Worm (Caenorhabditis elegans) whole organism, young adult: ENCODE results near the gene rpl-22.

Experiments used
- B0019.2 ChIP-seq: fragments of 200-800 bp; sonication (Bioruptor generic); conservative IDR thresholded peaks from 2 replicates; pipeline ENCODE4 v1.3.6; 2022; ENCODE audit warnings: missing genetic modification reagents, missing genetic modification characterization, missing compliant biosample characterization
- B0035.1 ChIP-seq: sonication (generic microtip); optimal IDR thresholded peaks from 2 replicates; lab custom pipeline; 2016; ENCODE audit warnings: missing genetic modification characterization, mild to moderate bottlenecking, missing compliant biosample characterization, missing genotype, missing genetic modification reagents
- B0336.3 ChIP-seq: fragments of 200-800 bp; sonication (Bioruptor generic); IDR thresholded peaks from 2 replicates; pipeline ENCODE4 v1.3.6; 2022; ENCODE audit warnings: missing genetic modification characterization, missing compliant biosample characterization
- C06A6.2 ChIP-seq: fragments of 200-800 bp; sonication (Bioruptor generic); conservative IDR thresholded peaks from 2 replicates; pipeline ENCODE4 v1.3.6; 2022; ENCODE audit warnings: missing genetic modification characterization, missing compliant biosample characterization
- D2030.7 ChIP-seq: fragments of 200-800 bp; sonication (Bioruptor generic); IDR thresholded peaks from 2 replicates; pipeline ENCODE4 v1.3.6; 2022; ENCODE audit warnings: missing genetic modification reagents, missing genetic modification characterization, missing compliant biosample characterization
- F22D6.2 ChIP-seq: sonication (generic microtip); optimal IDR thresholded peaks from 2 replicates; lab custom pipeline; 2016; ENCODE audit warnings: mild to moderate bottlenecking, missing genetic modification characterization, missing compliant biosample characterization
- F33H1.4 ChIP-seq: fragments of 200-800 bp; sonication (Bioruptor generic); IDR thresholded peaks from 2 replicates; pipeline ENCODE4 v1.3.6; 2022; ENCODE audit warnings: missing genetic modification reagents, missing genetic modification characterization, missing compliant biosample characterization
- F39B2.1 ChIP-seq: fragments of 200-800 bp; sonication (Bioruptor generic); IDR thresholded peaks from 2 replicates; pipeline ENCODE4 v1.3.6; 2022; ENCODE audit warnings: missing genetic modification reagents, missing genetic modification characterization, missing compliant biosample characterization
- F49E8.2 ChIP-seq: sonication (generic microtip); optimal IDR thresholded peaks from 3 replicates; lab custom pipeline; 2017; ENCODE audit warnings: missing genetic modification characterization, mild to moderate bottlenecking, missing compliant biosample characterization, antibody characterized with exemption, moderate library complexity; ENCODE audit not compliant: insufficient read depth
- F52B5.7 ChIP-seq: sonication (generic microtip); optimal IDR thresholded peaks from 2 replicates; lab custom pipeline; 2016; ENCODE audit warnings: mild to moderate bottlenecking, missing genetic modification characterization, missing compliant biosample characterization
- F55B11.4 ChIP-seq: sonication (generic microtip); optimal IDR thresholded peaks from 2 replicates; lab custom pipeline; 2016; ENCODE audit warnings: missing compliant biosample characterization, missing genetic modification characterization, borderline replicate concordance; ENCODE audit not compliant: insufficient read depth
- K11D2.4 ChIP-seq: fragments of 200-800 bp; sonication (Bioruptor generic); IDR thresholded peaks from 2 replicates; pipeline ENCODE4 v1.3.6; 2022; ENCODE audit warnings: missing genetic modification reagents, missing genetic modification characterization, missing compliant biosample characterization
- T26A5.8 ChIP-seq: sonication (generic microtip); optimal IDR thresholded peaks from 2 replicates; lab custom pipeline; 2016; ENCODE audit warnings: missing genetic modification characterization, missing compliant biosample characterization
- akir-1 ChIP-seq: fragments of 200-800 bp; sonication (Bioruptor generic); optimal IDR thresholded peaks from 2 replicates; lab custom pipeline; 2018; ENCODE audit warnings: mild to moderate bottlenecking, missing genetic modification characterization, moderate library complexity, missing compliant biosample characterization
- aptf-3 ChIP-seq: fragments of 200-800 bp; sonication (Bioruptor generic); IDR thresholded peaks from 2 replicates; pipeline ENCODE4 v1.3.6; 2022; ENCODE audit warnings: missing genetic modification characterization, missing compliant biosample characterization
- athp-1 ChIP-seq: sonication (generic microtip); optimal IDR thresholded peaks from 2 replicates; lab custom pipeline; 2017; ENCODE audit warnings: mild to moderate bottlenecking, missing genetic modification characterization, missing compliant biosample characterization
- attf-6 ChIP-seq: fragments of 200-800 bp; sonication (Bioruptor generic); IDR thresholded peaks from 2 replicates; pipeline ENCODE4 v1.3.6; 2022; ENCODE audit warnings: missing genetic modification reagents, missing genetic modification characterization, missing compliant biosample characterization
- cebp-1 ChIP-seq, 2 experiments: fragments of 200-800 bp in 1 of 2; sonication (Bioruptor generic) in 1 of 2; sonication (generic microtip) in 1 of 2; IDR thresholded peaks in 1 of 2; optimal IDR thresholded peaks in 1 of 2; 2 replicates each; pipeline versions ENCODE4 v1.3.6 to Lab custom; 2017 to 2022; ENCODE audit warnings: missing compliant biosample characterization in 2 of 2, missing genetic modification characterization in 2 of 2, mild to moderate bottlenecking in 1 of 2, missing genetic modification reagents in 1 of 2, moderate library complexity in 1 of 2
- ceh-100 ChIP-seq: fragments of 200-800 bp; sonication (Bioruptor generic); IDR thresholded peaks from 2 replicates; pipeline ENCODE4 v1.3.6; 2022; ENCODE audit warnings: missing genetic modification reagents, missing genetic modification characterization, missing compliant biosample characterization
- ceh-40 ChIP-seq: fragments of 200-800 bp; sonication (Bioruptor generic); IDR thresholded peaks from 2 replicates; pipeline ENCODE4 v1.3.6; 2022; ENCODE audit warnings: missing genetic modification characterization, missing compliant biosample characterization
- ceh-91 ChIP-seq: fragments of 200-800 bp; sonication (Bioruptor generic); IDR thresholded peaks from 2 replicates; pipeline ENCODE4 v1.3.6; 2022; ENCODE audit warnings: missing genetic modification reagents, missing genetic modification characterization, missing compliant biosample characterization
- die-1 ChIP-seq: sonication (generic microtip); optimal IDR thresholded peaks from 2 replicates; lab custom pipeline; 2016; ENCODE audit warnings: missing genotype, mild to moderate bottlenecking, missing genetic modification characterization, missing compliant biosample characterization
- efl-1 ChIP-seq: fragments of 150-350 bp; optimal IDR thresholded peaks from 2 replicates; lab custom pipeline; 2014; ENCODE audit warnings: missing biosample characterization, missing genetic modification reagents, missing genetic modification characterization
- him-1 ChIP-seq: sonication (generic microtip); optimal IDR thresholded peaks from 2 replicates; lab custom pipeline; 2016; ENCODE audit warnings: missing genotype, missing genetic modification reagents, missing genetic modification characterization, missing compliant biosample characterization
- hlh-26 ChIP-seq: fragments of 200-800 bp; sonication (Bioruptor generic); conservative IDR thresholded peaks from 2 replicates; pipeline ENCODE4 v1.3.6; 2022; ENCODE audit warnings: missing genetic modification reagents, missing genetic modification characterization, missing compliant biosample characterization
- hrde-1 ChIP-seq: sonication (generic microtip); optimal IDR thresholded peaks from 2 replicates; lab custom pipeline; 2016; ENCODE audit warnings: missing genetic modification characterization, mild to moderate bottlenecking, missing compliant biosample characterization, moderate library complexity, missing genotype, missing genetic modification reagents, borderline replicate concordance
- hsf-1 ChIP-seq: fragments of 200-800 bp; sonication (Bioruptor generic); IDR thresholded peaks from 2 replicates; pipeline ENCODE4 v1.3.6; 2022; ENCODE audit warnings: missing genetic modification reagents, missing genetic modification characterization, missing compliant biosample characterization
- lag-1 ChIP-seq: fragments of 200-800 bp; sonication (Bioruptor generic); IDR thresholded peaks from 2 replicates; pipeline ENCODE4 v1.3.6; 2022; ENCODE audit warnings: missing genetic modification reagents, missing genetic modification characterization, missing compliant biosample characterization
- lin-26 ChIP-seq: fragments of 200-800 bp; sonication (Bioruptor generic); IDR thresholded peaks from 2 replicates; pipeline ENCODE4 v1.3.6; 2022; ENCODE audit warnings: missing genetic modification reagents, missing genetic modification characterization, missing compliant biosample characterization
- lir-1 ChIP-seq: fragments of 200-800 bp; sonication (Bioruptor generic); conservative IDR thresholded peaks from 2 replicates; pipeline ENCODE4 v1.3.6; 2022; ENCODE audit warnings: missing genetic modification reagents, missing genetic modification characterization, missing compliant biosample characterization
- lsl-1 ChIP-seq: fragments of 200-800 bp; sonication (Bioruptor generic); optimal IDR thresholded peaks from 2 replicates; lab custom pipeline; 2018; ENCODE audit warnings: mild to moderate bottlenecking, missing genetic modification characterization, moderate library complexity, missing compliant biosample characterization
- madf-3 ChIP-seq: fragments of 200-800 bp; sonication (Bioruptor generic); IDR thresholded peaks from 2 replicates; pipeline ENCODE4 v1.3.6; 2022; ENCODE audit warnings: missing genetic modification reagents, missing genetic modification characterization, missing compliant biosample characterization
- madf-6 ChIP-seq: fragments of 200-800 bp; sonication (Bioruptor generic); IDR thresholded peaks from 2 replicates; pipeline ENCODE4 v1.3.6; 2022; ENCODE audit warnings: missing genetic modification reagents, missing genetic modification characterization, missing compliant biosample characterization
- mcd-1 ChIP-seq: fragments of 200-800 bp; sonication (Bioruptor generic); IDR thresholded peaks from 2 replicates; pipeline ENCODE4 v1.3.6; 2022; ENCODE audit warnings: missing genetic modification reagents, missing genetic modification characterization, missing compliant biosample characterization
- mel-28 ChIP-seq: sonication (generic microtip); optimal IDR thresholded peaks from 2 replicates; lab custom pipeline; 2016; ENCODE audit warnings: borderline replicate concordance, mild to moderate bottlenecking, missing genetic modification characterization, missing compliant biosample characterization
- pbrm-1 ChIP-seq: fragments of 200-800 bp; sonication (Bioruptor generic); IDR thresholded peaks from 2 replicates; pipeline ENCODE4 v1.3.6; 2022; ENCODE audit warnings: missing genetic modification reagents, missing genetic modification characterization, missing compliant biosample characterization
- rcor-1 ChIP-seq: fragments of 200-800 bp; sonication (Bioruptor generic); IDR thresholded peaks from 2 replicates; pipeline ENCODE4 v1.3.6; 2022; ENCODE audit warnings: missing genetic modification reagents, missing genetic modification characterization, missing compliant biosample characterization
- snpc-1.1 ChIP-seq: sonication (generic microtip); optimal IDR thresholded peaks from 2 replicates; lab custom pipeline; 2017; ENCODE audit warnings: missing genetic modification characterization, mild to moderate bottlenecking, missing compliant biosample characterization, antibody characterized with exemption, moderate library complexity, missing genotype, missing genetic modification reagents; ENCODE audit not compliant: insufficient read depth
- snpc-4 ChIP-seq, 5 experiments: fragments of 150-350 bp in 1 of 5; sonication (generic microtip) in 4 of 5; optimal IDR thresholded peaks; 2 replicates each; lab custom pipeline; 2014 to 2018; ENCODE audit warnings: missing genetic modification characterization in 5 of 5, missing biosample characterization in 3 of 5, antibody characterized with exemption in 2 of 5, mild to moderate bottlenecking in 2 of 5, missing compliant biosample characterization in 2 of 5, missing genotype in 2 of 5, moderate library complexity in 2 of 5, missing genetic modification reagents in 1 of 5
- tbp1 ChIP-seq: fragments of 200-800 bp; sonication (Bioruptor generic); optimal IDR thresholded peaks from 2 replicates; lab custom pipeline; 2018; ENCODE audit warnings: mild to moderate bottlenecking, missing genetic modification characterization, missing compliant biosample characterization
- tbx-9 ChIP-seq: sonication (generic microtip); optimal IDR thresholded peaks from 2 replicates; lab custom pipeline; 2016; ENCODE audit warnings: borderline replicate concordance, missing genetic modification characterization, inconsistent platforms, missing compliant biosample characterization
- tlf-1 ChIP-seq: fragments of 200-800 bp; sonication (Bioruptor generic); optimal IDR thresholded peaks from 2 replicates; lab custom pipeline; 2018; ENCODE audit warnings: mild to moderate bottlenecking, missing genetic modification characterization, missing compliant biosample characterization
- unc-130 ChIP-seq: sonication (generic microtip); optimal IDR thresholded peaks from 2 replicates; lab custom pipeline; 2016; ENCODE audit warnings: missing genetic modification reagents, missing genetic modification characterization, missing compliant biosample characterization
- unc-62 ChIP-seq: fragments of 150-350 bp; optimal IDR thresholded peaks from 2 replicates; lab custom pipeline; 2014; ENCODE audit warnings: missing biosample characterization, missing genetic modification reagents, missing genetic modification characterization
- zim-3 ChIP-seq: sonication (generic microtip); optimal IDR thresholded peaks from 2 replicates; lab custom pipeline; 2017; ENCODE audit warnings: mild to moderate bottlenecking, missing genetic modification characterization, moderate library complexity, missing compliant biosample characterization
- ztf-28 ChIP-seq: fragments of 200-800 bp; sonication (Bioruptor generic); IDR thresholded peaks from 2 replicates; pipeline ENCODE4 v1.3.6; 2022; ENCODE audit warnings: missing genetic modification reagents, missing genetic modification characterization, missing compliant biosample characterization

The rpl-22 gene

ce11 chrII:5056254-5056653 lies 838 bp downstream of the rpl-22 start (continued):
- TF ChIP-seq F55B11.4 (tag; lab: Kevin White, UChicago), result no peak
- no peak for TF ChIP-seq lag-1 (GFP tag; lab: Robert Waterston, UW)
- 0 out of 2 replicates have a peak, but pooled peaks have one; percentile 48 for TF ChIP-seq attf-6 (GFP tag; lab: Robert Waterston, UW)
- TF ChIP-seq F52B5.7 (tag; lab: Kevin White, UChicago), result no peak
- TF ChIP-seq aptf-3 (GFP tag; lab: Robert Waterston, UW), result no peak
- 0 out of 2 replicates have a peak, but pooled peaks have one; percentile 13 for TF ChIP-seq lin-26 (GFP tag; lab: Robert Waterston, UW)
- TF ChIP-seq K11D2.4, result 0 out of 2 replicates have a peak, but pooled peaks have one; percentile 40
- no peak for TF ChIP-seq ceh-40 (GFP tag; lab: Robert Waterston, UW)
- TF ChIP-seq akir-1, result no peak
- no peak for TF ChIP-seq zim-3 (tag; lab: Kevin White, UChicago)
- TF ChIP-seq B0035.1 (tag; lab: Kevin White, UChicago), result no peak
- peak; percentile 26 for TF ChIP-seq him-1 (tag; lab: Kevin White, UChicago)
- 0 out of 2 replicates have a peak, but pooled peaks have one; percentile 8 for TF ChIP-seq lir-1 (GFP tag; lab: Robert Waterston, UW)
- TF ChIP-seq F39B2.1 (GFP tag; lab: Robert Waterston, UW), result no peak
- 0 out of 2 replicates have a peak, but pooled peaks have one; percentile 4 for TF ChIP-seq madf-3 (GFP tag; lab: Robert Waterston, UW)
- no peak for TF ChIP-seq athp-1 (tag; lab: Kevin White, UChicago)
- peak; percentile 9 for TF ChIP-seq unc-130
- TF ChIP-seq F33H1.4 (GFP tag; lab: Robert Waterston, UW), result peak; percentile 12; the same call in 1 of the 2 replicates
- peak; percentile 65; the same call in 1 of the 2 replicates for TF ChIP-seq hsf-1
- no peak for TF ChIP-seq mel-28 (tag; lab: Kevin White, UChicago)
- TF ChIP-seq T26A5.8 (tag; lab: Kevin White, UChicago), result no peak
- TF ChIP-seq ceh-91 (GFP tag; lab: Robert Waterston, UW), result no peak
- TF ChIP-seq D2030.7 (GFP tag; lab: Robert Waterston, UW), result peak; percentile 29; the same call in 1 of the 2 replicates
- no peak for TF ChIP-seq ceh-100 (GFP tag; lab: Robert Waterston, UW)
- TF ChIP-seq F49E8.2, result no peak
- TF ChIP-seq hrde-1 (tag; lab: Kevin White, UChicago), result peak; percentile 33
- peak; percentile 10 for TF ChIP-seq tlf-1 (GFP tag; lab: Kevin White, UChicago)
- no peak for TF ChIP-seq C06A6.2 (GFP tag; lab: Robert Waterston, UW)
- TF ChIP-seq pbrm-1 (GFP tag; lab: Robert Waterston, UW), result peak; percentile 50; the same call in 1 of the 2 replicates
- TF ChIP-seq hlh-26 (GFP tag; lab: Robert Waterston, UW), result no peak
- TF ChIP-seq F22D6.2 (tag; lab: Kevin White, UChicago), result no peak
- TF ChIP-seq snpc-4 (GFP tag; optimal IDR thresholded peaks at IDR 0.05; lab: Kevin White, UChicago), result no peak
- peak in 1 of 4 experiments; percentile 73 for TF ChIP-seq snpc-4 (tag; optimal IDR thresholded peaks at IDR 0.05; lab: Kevin White, UChicago)
- TF ChIP-seq tbp1, result no peak
- TF ChIP-seq mcd-1 (GFP tag; lab: Robert Waterston, UW), result peak; percentile 57
- TF ChIP-seq lsl-1 (GFP tag; lab: Kevin White, UChicago), result peak; percentile 34
- peak; percentile 53 for TF ChIP-seq madf-6
- no peak for TF ChIP-seq unc-62 (GFP tag; lab: Kevin White, UChicago)
- no peak for TF ChIP-seq ztf-28 (GFP tag; lab: Robert Waterston, UW)
- TF ChIP-seq B0336.3, result peak; percentile 89
- TF ChIP-seq efl-1 (GFP tag; lab: Kevin White, UChicago), result peak; percentile 9
- no peak for TF ChIP-seq cebp-1 (GFP tag; IDR thresholded peaks at IDR 0.05; lab: Robert Waterston, UW)
- TF ChIP-seq cebp-1 (tag; optimal IDR thresholded peaks at IDR 0.05; lab: Kevin White, UChicago), result no peak
- TF ChIP-seq tbx-9 (tag; lab: Kevin White, UChicago), result no peak
- peak; percentile 49; the same call in 1 of the 2 replicates for TF ChIP-seq rcor-1 (GFP tag; lab: Robert Waterston, UW)
- no peak for TF ChIP-seq snpc-1.1 (tag; lab: Kevin White, UChicago)
- peak; percentile 26 for TF ChIP-seq die-1 (tag; lab: Kevin White, UChicago)
- no peak for TF ChIP-seq B0019.2 (GFP tag; lab: Robert Waterston, UW)
